Worm (Caenorhabditis elegans): ENCODE measurements around the gene mrps-12.
A peak's percentile ranks its signal among the peaks of the same experiment; 100 is the strongest.

Gene mrps-12

ce11 chrV:20795374-20795773 lies 42.5 kb upstream of the mrps-12 start:
- TF ChIP-seq nhr-19 (GFP tag; conservative IDR thresholded peaks at IDR 0.05): peak; percentile 39
- peak; percentile 20 for TF ChIP-seq rnt-1 (tag; optimal IDR thresholded peaks at IDR 0.05)

- TF ChIP-seq ceh-8 (GFP tag; optimal IDR thresholded peaks at IDR 0.05): peak; percentile 26
- no peak for TF ChIP-seq zag-1 (tag; optimal IDR thresholded peaks at IDR 0.05)
These were observed 40.0 kb upstream of the mrps-12 start, which contains the start of gene sdf-9 for ce11 chrV:20797918-20798317. Gene sdf-9 (plus strand): TSS chrV:20798218.

ce11 chrV:20802906-20803305 lies 35.0 kb upstream of the mrps-12 start, which contains the start of gene Y44A6D.5:
Gene Y44A6D.5 (minus strand): TSS chrV:20803006.
- TF ChIP-seq sox-4 (tag; optimal IDR thresholded peaks at IDR 0.05) (no peak), nhr-11 (tag; optimal IDR thresholded peaks at IDR 0.05) (no peak), efl-1 (optimal IDR thresholded peaks at IDR 0.05) (no peak), efl-1 (GFP tag; optimal IDR thresholded peaks at IDR 0.05 in 1 of 2) (peak in 1 of 2 experiments; percentile 66)

ce11 chrV:20803464-20803863 lies 34.4 kb upstream of the mrps-12 start:
- TF ChIP-seq snu-23 (GFP tag; optimal IDR thresholded peaks at IDR 0.05) (peak; percentile 4), grh-1 (GFP tag; IDR thresholded peaks at IDR 0.05) (peak; percentile 23; the same call in 1 of the 2 replicates), nhr-47 (tag; optimal IDR thresholded peaks at IDR 0.05) (peak; percentile 17), nhr-90 (tag; optimal IDR thresholded peaks at IDR 0.05; ENCODE audit: poor library complexity) (peak; percentile 23), nhr-85 (tag) (peak; percentile 27), snpc-4 (tag; optimal IDR thresholded peaks at IDR 0.05) (peak; percentile 94), nhr-71 (tag; optimal IDR thresholded peaks at IDR 0.05) (peak; percentile 10)

- TF ChIP-seq lir-3 (tag; optimal IDR thresholded peaks at IDR 0.05; ENCODE audit: poor library complexity) (no peak), ztf-11 (tag; optimal IDR thresholded peaks at IDR 0.05) (no peak), ceh-90 (tag; optimal IDR thresholded peaks at IDR 0.05) (no peak), aha-1 (tag; optimal IDR thresholded peaks at IDR 0.05) (no peak), unc-62 (GFP tag; optimal IDR thresholded peaks at IDR 0.05) (no peak), ces-1 (GFP tag; optimal IDR thresholded peaks at IDR 0.05) (no peak), tlp-1 (tag; optimal IDR thresholded peaks at IDR 0.05) (no peak), nhr-12 (tag; optimal IDR thresholded peaks at IDR 0.05) (no peak), C04F5.9 (tag; optimal IDR thresholded peaks at IDR 0.05) (no peak), unc-98 (GFP tag; IDR thresholded peaks at IDR 0.05) (no peak), ceh-8 (GFP tag; optimal IDR thresholded peaks at IDR 0.05) (no peak), ztf-4 (tag; optimal IDR thresholded peaks at IDR 0.05) (no peak), mab-9 (GFP tag; IDR thresholded peaks at IDR 0.05) (no peak)
These were observed 30.8 kb upstream of the mrps-12 start, which contains the start of gene Y44A6D.6 for ce11 chrV:20807038-20807437. Gene Y44A6D.6 (plus strand): TSS chrV:20807338.

- no peak for TF ChIP-seq unc-98 (GFP tag; IDR thresholded peaks at IDR 0.05)
- TF ChIP-seq lin-14 (GFP tag; optimal IDR thresholded peaks at IDR 0.05): peak; percentile 56
- no peak for TF ChIP-seq nhr-28 (tag; optimal IDR thresholded peaks at IDR 0.05)
- no peak for TF ChIP-seq nhr-237 (tag; optimal IDR thresholded peaks at IDR 0.05)
- TF ChIP-seq efl-1 (optimal IDR thresholded peaks at IDR 0.05): no peak
- peak in 1 of 2 experiments; percentile 7 for TF ChIP-seq efl-1 (GFP tag; optimal IDR thresholded peaks at IDR 0.05 in 1 of 2)
- no peak for TF ChIP-seq elt-2 (tag; optimal IDR thresholded peaks at IDR 0.05)
These were observed 24.2 kb upstream of the mrps-12 start for ce11 chrV:20813646-20814045.

- peak; percentile 30 for TF ChIP-seq nhr-85 (tag)
- TF ChIP-seq ztf-4 (tag; optimal IDR thresholded peaks at IDR 0.05): no peak
These were observed 23.5 kb upstream of the mrps-12 start, which contains the start of gene Y44A6D.7 for ce11 chrV:20814424-20814823. Gene Y44A6D.7 (plus strand): TSS chrV:20814724.
